Worm (Caenorhabditis elegans) whole organism, L2 larva: Measurements from ENCODE around the gene mrp-5.

ENCODE experiments used
- C34F6.9 ChIP-seq: fragments of 150-350 bp; optimal IDR thresholded peaks from 2 replicates; lab custom pipeline; 2014; ENCODE audit warnings: missing biosample characterization, missing genetic modification characterization
- R02D3.7 ChIP-seq: fragments of 150-350 bp; optimal IDR thresholded peaks from 2 replicates; lab custom pipeline; 2014; ENCODE audit warnings: missing biosample characterization, missing genetic modification characterization
- Y55F3AM.14 ChIP-seq: fragments of 200-800 bp; sonication (Bioruptor generic); optimal IDR thresholded peaks from 2 replicates; lab custom pipeline; 2018; ENCODE audit warnings: mild to moderate bottlenecking, missing genetic modification characterization, missing compliant biosample characterization
- ZK546.5 ChIP-seq: sonication (generic microtip); optimal IDR thresholded peaks from 2 replicates; lab custom pipeline; 2017; ENCODE audit warnings: missing biosample characterization, missing genetic modification characterization
- alr-1 ChIP-seq: fragments of 150-350 bp; optimal IDR thresholded peaks from 2 replicates; lab custom pipeline; 2014; ENCODE audit warnings: missing biosample characterization, missing genetic modification characterization
- ama-1 ChIP-seq: fragments of 150-350 bp; optimal IDR thresholded peaks from 2 replicates; lab custom pipeline; 2018; ENCODE audit warnings: inconsistent platforms
- blmp-1 ChIP-seq: sonication (generic microtip); optimal IDR thresholded peaks from 2 replicates; lab custom pipeline; 2017; ENCODE audit warnings: missing genetic modification characterization, mild to moderate bottlenecking, missing compliant biosample characterization, antibody characterized with exemption, moderate library complexity; ENCODE audit not compliant: insufficient read depth
- ceh-16 ChIP-seq: fragments of 150-350 bp; optimal IDR thresholded peaks from 2 replicates; lab custom pipeline; 2014; ENCODE audit warnings: missing biosample characterization, missing genetic modification characterization
- ceh-82 ChIP-seq: fragments of 150-350 bp; optimal IDR thresholded peaks from 2 replicates; lab custom pipeline; 2014; ENCODE audit warnings: missing biosample characterization, missing genetic modification characterization
- crh-2 ChIP-seq: sonication (generic microtip); optimal IDR thresholded peaks from 2 replicates; lab custom pipeline; 2017; ENCODE audit warnings: missing biosample characterization, missing genetic modification characterization
- dmd-4 ChIP-seq: sonication (generic microtip); optimal IDR thresholded peaks from 2 replicates; lab custom pipeline; 2017; ENCODE audit warnings: missing biosample characterization, missing genetic modification characterization
- elt-1 ChIP-seq: fragments of 150-350 bp; optimal IDR thresholded peaks from 2 replicates; lab custom pipeline; 2014; ENCODE audit warnings: missing biosample characterization, missing genetic modification characterization
- elt-3 ChIP-seq: sonication (generic microtip); optimal IDR thresholded peaks from 2 replicates; lab custom pipeline; 2017; ENCODE audit warnings: missing biosample characterization, missing genetic modification characterization
- fos-1 ChIP-seq: fragments of 150-350 bp; optimal IDR thresholded peaks from 2 replicates; lab custom pipeline; 2014; ENCODE audit warnings: missing biosample characterization, missing genetic modification characterization
- lin-11 ChIP-seq: fragments of 150-350 bp; sonication (generic microtip); optimal IDR thresholded peaks from 2 replicates; lab custom pipeline; 2014; ENCODE audit warnings: missing biosample characterization, missing genetic modification characterization, inconsistent platforms, mixed read lengths
- lsy-2 ChIP-seq, 2 experiments: fragments of 150-350 bp in 1 of 2; sonication (generic microtip) in 1 of 2; optimal IDR thresholded peaks; 2 replicates each; lab custom pipeline; 2014 to 2017; ENCODE audit warnings: missing biosample characterization in 2 of 2, missing genetic modification characterization in 2 of 2
- mbf-1 ChIP-seq: sonication (generic microtip); optimal IDR thresholded peaks from 2 replicates; lab custom pipeline; 2017; ENCODE audit warnings: missing biosample characterization, missing genetic modification characterization
- mdl-1 ChIP-seq, 2 experiments: fragments of 150-350 bp in 1 of 2; sonication (generic microtip) in 1 of 2; optimal IDR thresholded peaks; 2 replicates each; lab custom pipeline; 2017; ENCODE audit warnings: missing biosample characterization in 2 of 2, missing genetic modification characterization in 2 of 2
- nhr-10 ChIP-seq: sonication (generic microtip); optimal IDR thresholded peaks from 2 replicates; lab custom pipeline; 2017; ENCODE audit warnings: missing biosample characterization, missing genetic modification characterization
- nhr-12 ChIP-seq: fragments of 150-350 bp; optimal IDR thresholded peaks from 2 replicates; lab custom pipeline; 2014; ENCODE audit warnings: missing biosample characterization, missing genetic modification characterization
- nhr-21 ChIP-seq: fragments of 150-350 bp; optimal IDR thresholded peaks from 2 replicates; lab custom pipeline; 2014; ENCODE audit warnings: missing biosample characterization, missing genetic modification characterization
- nhr-23 ChIP-seq: fragments of 150-350 bp; optimal IDR thresholded peaks from 2 replicates; lab custom pipeline; 2014; ENCODE audit warnings: missing biosample characterization, missing genetic modification reagents, missing genetic modification characterization
- nhr-237 ChIP-seq: fragments of 150-350 bp; optimal IDR thresholded peaks from 2 replicates; lab custom pipeline; 2014; ENCODE audit warnings: missing biosample characterization, missing genetic modification characterization
- nhr-25 ChIP-seq: fragments of 150-350 bp; sonication (generic microtip); optimal IDR thresholded peaks from 3 replicates; lab custom pipeline; 2014; ENCODE audit warnings: missing biosample characterization, missing genetic modification characterization
- nhr-6 ChIP-seq: fragments of 150-350 bp; optimal IDR thresholded peaks from 2 replicates; lab custom pipeline; 2014; ENCODE audit warnings: missing biosample characterization, missing genetic modification characterization
- nhr-77 ChIP-seq: fragments of 150-350 bp; optimal IDR thresholded peaks from 2 replicates; lab custom pipeline; 2014; ENCODE audit warnings: missing biosample characterization, missing genetic modification characterization
- peb-1 ChIP-seq: fragments of 150-350 bp; optimal IDR thresholded peaks from 2 replicates; lab custom pipeline; 2014; ENCODE audit warnings: missing biosample characterization, missing genetic modification characterization
- sem-4 ChIP-seq: fragments of 150-350 bp; optimal IDR thresholded peaks from 2 replicates; lab custom pipeline; 2014; ENCODE audit warnings: missing biosample characterization, missing genetic modification reagents, missing genetic modification characterization
- skn-1 ChIP-seq: sonication (generic microtip); optimal IDR thresholded peaks from 2 replicates; lab custom pipeline; 2017; ENCODE audit warnings: missing biosample characterization, missing genetic modification characterization
- sma-9 ChIP-seq, 2 experiments: fragments of 150-350 bp in 1 of 2; sonication (generic microtip) in 1 of 2; optimal IDR thresholded peaks; 2 replicates each; lab custom pipeline; 2014 to 2016; ENCODE audit warnings: missing genetic modification characterization in 2 of 2, mild to moderate bottlenecking in 1 of 2, missing biosample characterization in 1 of 2, missing compliant biosample characterization in 1 of 2, missing genetic modification reagents in 1 of 2, moderate library complexity in 1 of 2
- snpc-4 ChIP-seq: fragments of 150-350 bp; optimal IDR thresholded peaks from 2 replicates; lab custom pipeline; 2014; ENCODE audit warnings: missing biosample characterization, missing genetic modification characterization
- unc-55 ChIP-seq: fragments of 150-350 bp; sonication (generic microtip); optimal IDR thresholded peaks from 3 replicates; lab custom pipeline; 2014; ENCODE audit warnings: missing biosample characterization, missing genetic modification reagents, missing genetic modification characterization
- unc-62 ChIP-seq: fragments of 150-350 bp; optimal IDR thresholded peaks from 2 replicates; lab custom pipeline; 2014; ENCODE audit warnings: missing biosample characterization, missing genetic modification reagents, missing genetic modification characterization
- zag-1 ChIP-seq: fragments of 150-350 bp; optimal IDR thresholded peaks from 2 replicates; lab custom pipeline; 2014; ENCODE audit warnings: missing biosample characterization, missing genetic modification characterization
- ztf-1 ChIP-seq: fragments of 200-800 bp; sonication (Bioruptor generic); conservative IDR thresholded peaks from 2 replicates; pipeline ENCODE4 v1.3.6; 2022; ENCODE audit warnings: missing genetic modification characterization, missing compliant biosample characterization
- ztf-11 ChIP-seq: sonication (generic microtip); optimal IDR thresholded peaks from 2 replicates; lab custom pipeline; 2017; ENCODE audit warnings: missing biosample characterization, missing genetic modification characterization
- ztf-4 ChIP-seq: fragments of 150-350 bp; optimal IDR thresholded peaks from 2 replicates; lab custom pipeline; 2014; ENCODE audit warnings: missing biosample characterization, missing genetic modification characterization

The mrp-5 gene

DNA sequence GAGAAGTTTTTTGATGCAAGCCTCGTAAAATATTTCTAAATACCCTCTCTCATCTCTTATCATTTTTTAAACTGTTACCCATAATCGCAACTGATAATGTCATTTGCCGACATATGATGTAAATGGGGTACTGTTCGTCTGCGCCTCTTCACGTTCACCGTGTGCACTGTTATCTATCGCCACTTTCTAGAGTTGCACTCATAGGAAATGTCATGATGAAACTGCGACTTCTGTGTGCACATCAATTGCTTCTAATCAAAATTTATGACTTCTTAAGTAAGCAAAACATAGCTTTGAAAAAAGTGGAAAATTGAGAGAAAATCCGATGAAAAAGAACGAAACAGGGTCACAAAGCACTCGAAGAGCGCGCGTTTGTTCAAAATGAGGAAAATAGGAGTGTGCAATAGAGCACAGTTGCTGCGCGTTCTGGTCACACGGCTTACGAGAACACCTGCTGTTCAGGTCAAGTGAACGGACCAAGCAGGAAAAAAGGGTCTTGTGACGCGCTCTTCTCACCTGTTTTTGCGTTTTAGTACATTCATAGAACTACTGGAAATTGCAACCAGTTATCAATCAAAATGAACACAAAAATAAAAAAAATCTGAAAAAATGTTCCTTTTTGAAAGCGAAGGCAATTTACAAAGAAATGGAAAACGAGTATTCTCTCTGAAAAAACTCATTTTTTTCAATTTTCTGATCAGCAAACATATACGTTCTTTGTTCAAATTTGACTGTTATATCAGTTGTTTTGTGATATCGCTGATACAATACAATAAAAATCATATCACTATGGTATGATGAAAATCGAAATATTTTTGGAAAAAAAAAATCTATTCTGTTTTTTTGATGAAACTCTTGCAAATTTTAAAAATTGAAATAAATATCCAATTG lies 592 bp upstream of the mrp-5 start (continued):
- TF ChIP-seq ceh-16 (tag; lab: Kevin White, UChicago) (no peak), unc-62 (GFP tag; lab: Kevin White, UChicago) (no peak), nhr-6 (tag; lab: Kevin White, UChicago) (no peak), unc-55 (peak; percentile 36), dmd-4 (no peak), nhr-23 (tag; lab: Kevin White, UChicago) (no peak), peb-1 (no peak), blmp-1 (no peak), nhr-12 (no peak), ztf-4 (tag; lab: Kevin White, UChicago) (no peak), nhr-237 (tag; lab: Kevin White, UChicago) (no peak)

DNA sequence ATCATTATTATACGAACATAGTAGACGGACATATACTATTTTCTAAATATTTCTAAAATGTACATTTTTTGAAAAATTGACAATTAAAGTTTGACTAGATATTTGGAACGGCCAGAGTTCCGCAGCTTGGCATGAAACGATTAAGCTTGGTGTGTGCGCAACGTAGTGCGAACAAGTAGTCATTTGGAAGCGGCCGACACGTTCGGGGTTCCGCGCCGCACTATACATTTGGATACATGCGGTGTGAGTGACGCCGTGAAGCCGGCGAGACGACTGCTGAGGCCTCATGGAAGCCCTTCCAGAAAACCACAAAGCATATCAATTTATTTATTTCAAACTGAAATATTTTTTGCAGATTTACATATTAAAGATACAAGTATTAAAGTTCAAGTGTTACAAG lies 7.9 kb downstream of the mrp-5 start:
- TF ChIP-seq snpc-4 (tag; lab: Kevin White, UChicago) (peak; percentile 87), ceh-16 (tag; lab: Kevin White, UChicago) (no peak), zag-1 (no peak), sma-9 (GFP tag; optimal IDR thresholded peaks at IDR 0.05; lab: Kevin White, UChicago) (no peak), sma-9 (tag; optimal IDR thresholded peaks at IDR 0.05; lab: Kevin White, UChicago) (no peak), alr-1 (no peak), sem-4 (tag; lab: Kevin White, UChicago) (no peak), ztf-11 (tag; lab: Kevin White, UChicago) (no peak), dmd-4 (no peak)

DNA sequence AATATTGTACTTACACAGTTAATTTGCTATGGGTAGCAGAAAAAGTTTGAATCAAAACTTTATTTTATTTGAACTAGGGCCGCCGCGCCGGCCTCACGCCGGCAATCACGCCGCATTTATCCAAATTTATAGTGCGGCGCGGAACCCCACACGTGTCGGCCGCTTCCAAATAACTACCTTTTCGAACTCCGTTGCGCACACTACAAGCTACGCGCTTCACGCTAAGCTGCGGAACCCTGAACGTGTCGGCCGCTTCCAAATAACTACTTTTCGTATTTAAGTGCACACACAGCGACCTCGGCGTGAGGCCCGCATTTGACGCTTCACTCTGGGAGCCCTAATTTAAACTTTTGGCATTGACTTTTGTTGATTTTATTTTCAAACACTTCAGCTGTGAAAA lies 14.7 kb downstream of the mrp-5 start:
- TF ChIP-seq blmp-1 (no peak), fos-1 (tag; lab: Kevin White, UChicago) (no peak), nhr-21 (tag; lab: Kevin White, UChicago) (no peak), zag-1 (no peak), ceh-82 (no peak), Y55F3AM.14 (GFP tag; lab: Kevin White, UChicago) (no peak), nhr-10 (tag; lab: Kevin White, UChicago) (no peak), ztf-1 (GFP tag; lab: Robert Waterston, UW) (no peak), ceh-16 (tag; lab: Kevin White, UChicago) (no peak), nhr-25 (tag; lab: Kevin White, UChicago) (no peak), crh-2 (tag; lab: Kevin White, UChicago) (no peak), elt-1 (tag; lab: Kevin White, UChicago) (no peak), lin-11 (no peak), snpc-4 (tag; lab: Kevin White, UChicago) (no peak), C34F6.9 (no peak), mbf-1 (tag; lab: Kevin White, UChicago) (no peak)

DNA sequence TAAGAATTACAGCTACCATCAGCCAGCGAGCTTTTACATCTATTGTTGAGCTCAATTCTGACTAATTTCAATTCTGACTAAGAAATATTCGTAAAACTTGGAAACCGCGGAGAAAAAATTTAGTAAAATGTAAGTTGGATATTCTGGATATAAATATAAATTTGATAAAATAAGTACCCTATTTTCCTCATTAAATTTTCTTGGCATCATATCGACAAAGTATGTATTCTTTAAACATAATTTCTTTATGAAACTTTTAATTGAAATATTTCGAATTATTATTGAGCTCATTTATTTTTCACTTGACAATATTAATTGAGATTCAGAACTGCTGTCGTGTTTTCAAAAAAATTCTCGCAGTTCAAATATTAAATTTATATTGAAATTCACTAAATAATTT lies 16.6 kb downstream of the mrp-5 start:
- no peak for TF ChIP-seq nhr-6 (tag; lab: Kevin White, UChicago)
- no peak for TF ChIP-seq sem-4 (tag; lab: Kevin White, UChicago)
- no peak for TF ChIP-seq lin-11
- no peak for TF ChIP-seq ama-1 (lab: Kevin White, UChicago)
- no peak for TF ChIP-seq R02D3.7 (tag; lab: Kevin White, UChicago)
- TF ChIP-seq mdl-1 (tag; optimal IDR thresholded peaks at IDR 0.05; lab: Kevin White, UChicago): no peak
- TF ChIP-seq skn-1 (tag; lab: Kevin White, UChicago): no peak
- no peak for TF ChIP-seq lsy-2 (tag; optimal IDR thresholded peaks at IDR 0.05; lab: Kevin White, UChicago)
- no peak for TF ChIP-seq ztf-4 (tag; lab: Kevin White, UChicago)
- no peak for TF ChIP-seq nhr-10 (tag; lab: Kevin White, UChicago)
- TF ChIP-seq ceh-82: no peak
- TF ChIP-seq nhr-77 (tag; lab: Kevin White, UChicago): no peak
- TF ChIP-seq dmd-4: no peak
- no peak for TF ChIP-seq alr-1
- TF ChIP-seq ZK546.5 (tag; lab: Kevin White, UChicago): no peak
- no peak for TF ChIP-seq elt-3 (tag; lab: Kevin White, UChicago)
- TF ChIP-seq ztf-11 (tag; lab: Kevin White, UChicago): no peak
